Worm (Caenorhabditis elegans) whole organism, late embryonic: ENCODE measurements around the gene his-1.
A peak's percentile ranks its signal among the peaks of the same experiment; 100 is the strongest.

Experiments used
- C08G9.2 ChIP-seq: sonication (generic microtip); optimal IDR thresholded peaks from 2 replicates; lab custom pipeline; 2016; ENCODE audit warnings: mild to moderate bottlenecking, missing genetic modification characterization, moderate library complexity, missing compliant biosample characterization
- K02D7.2 ChIP-seq: sonication (generic microtip); optimal IDR thresholded peaks from 2 replicates; lab custom pipeline; 2017; ENCODE audit warnings: mild to moderate bottlenecking, missing genetic modification characterization, missing compliant biosample characterization
- K09A11.1 ChIP-seq: sonication (generic microtip); optimal IDR thresholded peaks from 2 replicates; lab custom pipeline; 2017; ENCODE audit warnings: antibody characterized with exemption, mild to moderate bottlenecking, missing genetic modification characterization, missing compliant biosample characterization; ENCODE audit not compliant: insufficient read depth
- ahr-1 ChIP-seq: sonication (generic microtip); optimal IDR thresholded peaks from 2 replicates; lab custom pipeline; 2016; ENCODE audit warnings: missing genetic modification characterization, missing compliant biosample characterization
- ceh-18 ChIP-seq: sonication (generic microtip); optimal IDR thresholded peaks from 2 replicates; lab custom pipeline; 2016; ENCODE audit warnings: missing genetic modification characterization, missing compliant biosample characterization
- ceh-22 ChIP-seq: sonication (generic microtip); optimal IDR thresholded peaks from 2 replicates; lab custom pipeline; 2017; ENCODE audit warnings: missing biosample characterization, missing genetic modification characterization
- ceh-24 ChIP-seq: sonication (generic microtip); optimal IDR thresholded peaks from 2 replicates; lab custom pipeline; 2016; ENCODE audit warnings: mild to moderate bottlenecking, missing genetic modification characterization, missing compliant biosample characterization
- ceh-45 ChIP-seq: fragments of 200-800 bp; sonication (Bioruptor generic); IDR thresholded peaks from 2 replicates; pipeline ENCODE4 v1.3.6; 2022; ENCODE audit warnings: missing genetic modification reagents, missing genetic modification characterization, missing compliant biosample characterization
- ceh-6 ChIP-seq: fragments of 200-800 bp; sonication (Bioruptor generic); optimal IDR thresholded peaks from 2 replicates; lab custom pipeline; 2018; ENCODE audit warnings: mild to moderate bottlenecking, missing genetic modification characterization, missing compliant biosample characterization
- ceh-9 ChIP-seq: sonication (generic microtip); optimal IDR thresholded peaks from 2 replicates; lab custom pipeline; 2016; ENCODE audit warnings: mild to moderate bottlenecking, missing genetic modification characterization, inconsistent platforms, missing compliant biosample characterization
- dmd-4 ChIP-seq: sonication (generic microtip); optimal IDR thresholded peaks from 2 replicates; lab custom pipeline; 2016; ENCODE audit warnings: borderline replicate concordance, missing genetic modification characterization, missing compliant biosample characterization
- dve-1 ChIP-seq: sonication (generic microtip); optimal IDR thresholded peaks from 2 replicates; lab custom pipeline; 2017; ENCODE audit warnings: antibody characterized with exemption, mild to moderate bottlenecking, missing genetic modification characterization, missing compliant biosample characterization
- elt-2 ChIP-seq: sonication (generic microtip); optimal IDR thresholded peaks from 2 replicates; lab custom pipeline; 2016; ENCODE audit warnings: missing genetic modification reagents, missing genetic modification characterization, missing compliant biosample characterization
- eyg-1 ChIP-seq: sonication (generic microtip); optimal IDR thresholded peaks from 2 replicates; lab custom pipeline; 2016; ENCODE audit warnings: missing genotype, missing genetic modification characterization, missing compliant biosample characterization
- fkh-10 ChIP-seq: fragments of 150-350 bp; optimal IDR thresholded peaks from 2 replicates; lab custom pipeline; 2014; ENCODE audit warnings: missing biosample characterization, missing genetic modification reagents, missing genetic modification characterization
- hlh-13 ChIP-seq: fragments of 200-800 bp; sonication (Bioruptor generic); optimal IDR thresholded peaks from 2 replicates; lab custom pipeline; 2018; ENCODE audit warnings: mild to moderate bottlenecking, missing genetic modification characterization, missing compliant biosample characterization
- lim-6 ChIP-seq: sonication (generic microtip); optimal IDR thresholded peaks from 2 replicates; lab custom pipeline; 2016; ENCODE audit warnings: missing genetic modification characterization, missing compliant biosample characterization
- lin-11 ChIP-seq: fragments of 200-800 bp; sonication (Bioruptor generic); optimal IDR thresholded peaks from 2 replicates; lab custom pipeline; 2018; ENCODE audit warnings: mild to moderate bottlenecking, missing genetic modification characterization, missing compliant biosample characterization
- madf-2 ChIP-seq: sonication (generic microtip); optimal IDR thresholded peaks from 2 replicates; lab custom pipeline; 2017; ENCODE audit warnings: missing genetic modification characterization, missing compliant biosample characterization
- mec-3 ChIP-seq: sonication (generic microtip); optimal IDR thresholded peaks from 2 replicates; lab custom pipeline; 2016; ENCODE audit warnings: borderline replicate concordance, missing genetic modification characterization, missing compliant biosample characterization
- nfya-1 ChIP-seq: sonication (generic microtip); optimal IDR thresholded peaks from 2 replicates; lab custom pipeline; 2017; ENCODE audit warnings: missing genetic modification characterization, mild to moderate bottlenecking, missing compliant biosample characterization, antibody characterized with exemption, moderate library complexity
- nhr-232 ChIP-seq: sonication (generic microtip); optimal IDR thresholded peaks from 2 replicates; lab custom pipeline; 2016; ENCODE audit warnings: missing genetic modification characterization, missing compliant biosample characterization
- pat-9 ChIP-seq: fragments of 200-800 bp; sonication (Bioruptor generic); optimal IDR thresholded peaks from 2 replicates; lab custom pipeline; 2018; ENCODE audit warnings: mild to moderate bottlenecking, missing genetic modification characterization, moderate library complexity, missing compliant biosample characterization
- pax-1 ChIP-seq: fragments of 150-350 bp; optimal IDR thresholded peaks from 2 replicates; lab custom pipeline; 2014; ENCODE audit warnings: missing biosample characterization, missing genetic modification characterization
- pha-2 ChIP-seq: sonication (generic microtip); optimal IDR thresholded peaks from 2 replicates; lab custom pipeline; 2017; ENCODE audit warnings: mild to moderate bottlenecking, missing genetic modification characterization, missing compliant biosample characterization
- pqm-1 ChIP-seq: sonication (generic microtip); optimal IDR thresholded peaks from 2 replicates; lab custom pipeline; 2016; ENCODE audit warnings: missing genetic modification characterization, missing compliant biosample characterization
- rnt-1 ChIP-seq: sonication (generic microtip); optimal IDR thresholded peaks from 2 replicates; lab custom pipeline; 2016; ENCODE audit warnings: missing genetic modification characterization, missing compliant biosample characterization
- sox-2 ChIP-seq: fragments of 200-800 bp; sonication (Bioruptor generic); IDR thresholded peaks from 2 replicates; pipeline ENCODE4 v1.3.6; 2022; ENCODE audit warnings: missing genetic modification reagents, missing genetic modification characterization, missing compliant biosample characterization
- syd-9 ChIP-seq: sonication (generic microtip); optimal IDR thresholded peaks from 2 replicates; lab custom pipeline; 2016; ENCODE audit warnings: mild to moderate bottlenecking, missing genetic modification characterization, moderate library complexity, missing compliant biosample characterization
- tbx-7 ChIP-seq: sonication (generic microtip); optimal IDR thresholded peaks from 2 replicates; lab custom pipeline; 2016; ENCODE audit warnings: missing genotype, missing genetic modification characterization, missing compliant biosample characterization
- ttx-3 ChIP-seq: sonication (generic microtip); optimal IDR thresholded peaks from 2 replicates; lab custom pipeline; 2016; ENCODE audit warnings: missing genetic modification reagents, missing genetic modification characterization, missing compliant biosample characterization
- unc-42 ChIP-seq: sonication (generic microtip); optimal IDR thresholded peaks from 2 replicates; lab custom pipeline; 2016; ENCODE audit warnings: missing genotype, missing genetic modification characterization, missing compliant biosample characterization
- unc-55 ChIP-seq: sonication (generic microtip); optimal IDR thresholded peaks from 2 replicates; lab custom pipeline; 2017; ENCODE audit warnings: missing biosample characterization, missing genetic modification reagents, missing genetic modification characterization
- zip-5 ChIP-seq: sonication (generic microtip); optimal IDR thresholded peaks from 2 replicates; lab custom pipeline; 2016; ENCODE audit warnings: missing genetic modification characterization, missing compliant biosample characterization
- ztf-16 ChIP-seq: sonication (generic microtip); optimal IDR thresholded peaks from 2 replicates; lab custom pipeline; 2017; ENCODE audit warnings: missing genetic modification characterization, missing compliant biosample characterization

The his-1 gene

DNA sequence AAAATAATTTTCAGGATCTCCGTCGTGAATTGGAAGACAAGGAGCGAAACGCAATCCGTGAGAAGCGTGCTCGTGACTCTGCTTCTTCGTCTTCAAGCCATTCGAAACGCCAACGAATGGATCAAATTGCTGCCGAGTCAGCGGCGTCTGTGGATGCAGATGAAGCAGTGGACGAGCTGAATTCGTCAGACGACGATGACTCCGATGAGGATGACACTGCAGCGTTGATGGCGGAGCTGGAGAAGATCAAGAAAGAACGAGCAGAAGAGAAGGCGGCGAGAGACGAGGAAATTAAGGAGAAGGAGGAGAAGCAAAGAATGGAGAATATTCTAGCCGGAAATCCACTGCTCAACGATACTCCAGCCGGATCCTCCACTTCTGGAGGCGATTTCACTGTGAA, 18.8 kb upstream of the his-1 start:
- TF ChIP-seq syd-9 (no peak), ttx-3 (tag; lab: Kevin White, UChicago) (no peak), rnt-1 (tag; lab: Kevin White, UChicago) (no peak), eyg-1 (tag; lab: Kevin White, UChicago) (no peak), pqm-1 (tag; lab: Kevin White, UChicago) (no peak), hlh-13 (no peak), lin-11 (no peak), madf-2 (tag; lab: Kevin White, UChicago) (no peak), ceh-24 (tag; lab: Kevin White, UChicago) (no peak), nhr-232 (tag; lab: Kevin White, UChicago) (no peak), ztf-16 (tag; lab: Kevin White, UChicago) (no peak), ahr-1 (tag; lab: Kevin White, UChicago) (no peak), pax-1 (no peak), ceh-22 (no peak), lim-6 (no peak), dve-1 (tag; lab: Kevin White, UChicago) (no peak), pat-9 (tag; lab: Kevin White, UChicago) (no peak), K02D7.2 (tag; lab: Kevin White, UChicago) (no peak), tbx-7 (no peak), ceh-18 (tag; lab: Kevin White, UChicago) (no peak)
- TF ChIP-seq, all 69 proteins: peak for 0

DNA sequence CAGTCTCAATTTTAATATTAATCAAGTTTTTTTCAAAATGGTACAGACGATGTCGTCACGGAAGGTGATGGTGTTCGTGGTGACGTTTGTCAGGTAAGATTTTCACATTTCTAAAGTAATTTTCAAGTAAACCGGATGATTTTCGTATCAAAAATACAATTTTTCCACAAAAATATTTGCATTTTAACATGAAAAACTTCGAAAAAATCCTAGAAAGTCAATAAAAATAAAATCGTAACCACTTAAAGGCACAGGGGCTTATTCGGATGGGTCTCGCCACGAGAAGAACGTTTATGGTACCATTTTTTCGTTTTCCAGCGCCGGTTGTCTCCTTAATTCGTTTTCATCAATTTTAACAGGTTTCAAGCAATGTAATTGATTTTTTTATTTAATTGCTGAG, 18.0 kb upstream of the his-1 start, which contains the start of gene T10C6.6:
Gene T10C6.6 (plus strand): TSS at position 27 of the 400 bp plus-strand sequence.
- TF ChIP-seq zip-5 (tag; lab: Kevin White, UChicago) (no peak), elt-2 (tag; lab: Kevin White, UChicago) (peak; percentile 44)

- no peak for TF ChIP-seq pha-2
- TF ChIP-seq C08G9.2 (tag; lab: Kevin White, UChicago): no peak
- TF ChIP-seq, all 69 proteins: peak for 0
These were observed 17.4 kb upstream of the his-1 start for ce11 chrV:16024917-16025316.

- TF ChIP-seq ceh-9 (tag; lab: Kevin White, UChicago) (no peak), syd-9 (no peak), rnt-1 (tag; lab: Kevin White, UChicago) (no peak), dmd-4 (tag; lab: Kevin White, UChicago) (no peak), nfya-1 (no peak), fkh-10 (GFP tag; lab: Kevin White, UChicago) (no peak), unc-55 (GFP tag; lab: Kevin White, UChicago) (no peak), mec-3 (tag; lab: Kevin White, UChicago) (no peak), ceh-6 (no peak), pqm-1 (tag; lab: Kevin White, UChicago) (no peak), ceh-45 (GFP tag; lab: Robert Waterston, UW) (no peak), sox-2 (no peak)
These were observed 13.1 kb upstream of the his-1 start for ce11 chrV:16029237-16029636.

DNA sequence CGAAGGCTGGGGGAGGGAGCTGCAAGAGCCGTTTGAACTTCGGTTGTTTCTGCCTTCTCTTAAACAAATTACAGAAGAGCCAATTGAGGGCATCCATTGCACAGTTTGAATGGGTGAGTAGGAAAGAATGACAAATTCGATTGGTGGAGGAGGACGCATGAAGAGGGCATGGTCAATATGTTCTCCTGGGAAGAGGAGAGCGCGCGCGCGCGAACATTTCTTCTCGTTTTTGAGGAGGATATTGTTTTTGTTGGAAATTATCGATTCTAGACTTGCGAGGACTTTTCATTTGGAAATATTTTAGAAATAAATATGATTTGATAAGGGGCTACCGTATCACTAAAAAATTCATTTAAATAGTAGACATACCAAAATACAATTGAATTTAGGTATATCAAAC, 10.7 kb upstream of the his-1 start, which contains the start of gene T10C6.7:
Gene T10C6.7 (minus strand): TSS at position 143 of the 400 bp plus-strand sequence.
- TF ChIP-seq unc-42 (tag; lab: Kevin White, UChicago) (no peak), tbx-7 (no peak), K09A11.1 (tag; lab: Kevin White, UChicago) (no peak)
